Worm (Caenorhabditis elegans): ENCODE data around the gene phlp-2.
A peak's percentile ranks its signal among the peaks of the same experiment; 100 is the strongest.

DNA sequence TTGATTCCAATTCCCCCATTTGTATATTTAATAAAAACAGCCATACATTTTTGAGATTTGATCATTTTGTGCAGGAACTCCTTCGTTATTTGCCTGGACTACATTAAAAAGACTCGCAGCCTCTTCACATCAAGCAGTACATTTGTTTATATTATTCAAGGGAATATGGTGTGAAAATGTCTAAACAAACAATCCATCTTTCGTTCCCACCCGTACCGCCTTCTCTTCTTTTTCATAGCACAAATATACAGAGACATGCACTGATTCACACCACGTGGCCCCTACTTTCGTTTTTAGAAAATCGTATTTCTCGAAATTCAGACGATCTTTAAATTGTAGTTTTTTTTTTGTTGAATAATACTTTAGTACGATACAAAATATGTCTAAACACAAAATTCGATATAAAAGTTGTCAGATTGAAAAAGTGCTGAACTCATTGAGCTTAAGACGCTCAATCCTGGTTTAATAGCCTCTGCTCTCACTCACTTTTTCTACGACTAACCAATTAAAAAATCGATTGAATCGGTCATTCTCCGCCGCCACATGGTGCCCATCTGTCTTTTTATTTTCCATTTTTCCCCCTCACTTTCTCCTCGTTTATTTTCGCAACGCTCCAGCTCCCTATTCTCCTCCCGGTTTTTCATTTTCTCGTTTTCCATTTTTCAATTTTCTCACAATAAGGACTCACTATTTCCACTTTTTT, 13.8 kb upstream of the phlp-2 start:
- TF ChIP-seq F23B12.7 (tag; optimal IDR thresholded peaks at IDR 0.05; ENCODE audit: insufficient read depth) (no peak), sdz-38 (tag; optimal IDR thresholded peaks at IDR 0.05) (no peak), snpc-3.4 (tag; optimal IDR thresholded peaks at IDR 0.05) (peak; percentile 76), ZK185.1 (tag; optimal IDR thresholded peaks at IDR 0.05; ENCODE audit: poor library complexity, severe bottlenecking) (peak; percentile 72), lin-26 (GFP tag; IDR thresholded peaks at IDR 0.05) (peak; percentile 41; the same call in 1 of the 2 replicates), unc-62 (GFP tag; optimal IDR thresholded peaks at IDR 0.05) (no peak), snpc-4 (GFP tag; optimal IDR thresholded peaks at IDR 0.05) (no peak), snpc-4 (tag; optimal IDR thresholded peaks at IDR 0.05) (peak in 2 of 4 experiments; percentile 42 to 47), zim-3 (tag; optimal IDR thresholded peaks at IDR 0.05) (peak; percentile 74), dox-1 (GFP tag; IDR thresholded peaks at IDR 0.05) (peak; percentile 46)
